Worm (Caenorhabditis elegans) whole organism, L3 larva: ENCODE measurements around the gene Y43C5B.3.
A peak's percentile ranks its signal among the peaks of the same experiment; 100 is the strongest.

Experiments used
- R02D3.7 ChIP-seq: fragments of 150-350 bp; optimal IDR thresholded peaks from 2 replicates; lab custom pipeline; 2014; ENCODE audit warnings: missing biosample characterization, missing genetic modification characterization
- ZK546.5 ChIP-seq: sonication (generic microtip); optimal IDR thresholded peaks from 2 replicates; lab custom pipeline; 2017; ENCODE audit warnings: missing biosample characterization, missing genetic modification characterization
- aly-2 ChIP-seq: fragments of 150-350 bp; optimal IDR thresholded peaks from 2 replicates; lab custom pipeline; 2014; ENCODE audit warnings: missing biosample characterization, missing genetic modification characterization
- ceh-16 ChIP-seq: sonication (generic microtip); optimal IDR thresholded peaks from 2 replicates; lab custom pipeline; 2017; ENCODE audit warnings: missing biosample characterization, missing genetic modification characterization
- ceh-28 ChIP-seq: fragments of 150-350 bp; optimal IDR thresholded peaks from 2 replicates; lab custom pipeline; 2014; ENCODE audit warnings: missing biosample characterization, missing genetic modification reagents, missing genetic modification characterization
- ceh-82 ChIP-seq: fragments of 150-350 bp; optimal IDR thresholded peaks from 2 replicates; lab custom pipeline; 2014; ENCODE audit warnings: missing biosample characterization, missing genetic modification characterization
- ceh-9 ChIP-seq: sonication (generic microtip); optimal IDR thresholded peaks from 2 replicates; lab custom pipeline; 2018; ENCODE audit warnings: missing biosample characterization, missing genetic modification characterization
- daf-12 ChIP-seq: fragments of 150-350 bp; optimal IDR thresholded peaks from 2 replicates; lab custom pipeline; 2014; ENCODE audit warnings: missing biosample characterization, missing genetic modification reagents, missing genetic modification characterization
- egl-27 ChIP-seq: sonication (generic microtip); optimal IDR thresholded peaks from 4 replicates; lab custom pipeline; 2017; ENCODE audit warnings: missing biosample characterization, missing genetic modification reagents, missing genetic modification characterization
- egl-5 ChIP-seq: fragments of 150-350 bp; optimal IDR thresholded peaks from 2 replicates; lab custom pipeline; 2017; ENCODE audit warnings: missing biosample characterization, missing genetic modification reagents, missing genetic modification characterization, inconsistent platforms
- elt-1 ChIP-seq: fragments of 150-350 bp; optimal IDR thresholded peaks from 2 replicates; lab custom pipeline; 2014; ENCODE audit warnings: missing biosample characterization, missing genetic modification characterization
- elt-2 ChIP-seq: sonication (generic microtip); optimal IDR thresholded peaks from 2 replicates; lab custom pipeline; 2016; ENCODE audit warnings: missing genetic modification reagents, mild to moderate bottlenecking, missing genetic modification characterization, missing compliant biosample characterization
- elt-3 ChIP-seq, 3 experiments: fragments of 150-350 bp in 1 of 3; sonication (generic microtip) in 2 of 3; optimal IDR thresholded peaks; 2 replicates in 2 of 3; 4 replicates in 1 of 3; lab custom pipeline; 2014 to 2017; ENCODE audit warnings: missing biosample characterization in 3 of 3, missing genetic modification characterization in 3 of 3
- fkh-10 ChIP-seq: sonication (generic microtip); optimal IDR thresholded peaks from 2 replicates; lab custom pipeline; 2017; ENCODE audit warnings: missing biosample characterization, missing genetic modification reagents, missing genetic modification characterization
- fkh-2 ChIP-seq: fragments of 150-350 bp; optimal IDR thresholded peaks from 2 replicates; lab custom pipeline; 2014; ENCODE audit warnings: missing biosample characterization, missing genetic modification reagents, missing genetic modification characterization
- fos-1 ChIP-seq: fragments of 150-350 bp; optimal IDR thresholded peaks from 2 replicates; lab custom pipeline; 2014; ENCODE audit warnings: missing biosample characterization, missing genetic modification characterization
- hmg-11 ChIP-seq: sonication (generic microtip); optimal IDR thresholded peaks from 2 replicates; lab custom pipeline; 2016; ENCODE audit warnings: missing genetic modification characterization, missing compliant biosample characterization
- jun-1 ChIP-seq: fragments of 150-350 bp; optimal IDR thresholded peaks from 2 replicates; lab custom pipeline; 2014; ENCODE audit warnings: missing biosample characterization, missing genetic modification reagents, missing genetic modification characterization
- lin-15B ChIP-seq: fragments of 150-350 bp; optimal IDR thresholded peaks from 2 replicates; lab custom pipeline; 2014; ENCODE audit warnings: missing biosample characterization, missing genetic modification characterization
- lin-39 ChIP-seq: fragments of 150-350 bp; optimal IDR thresholded peaks from 2 replicates; lab custom pipeline; 2018; ENCODE audit warnings: missing biosample characterization, missing genetic modification reagents, missing genetic modification characterization
- lsy-12 ChIP-seq: sonication (generic microtip); optimal IDR thresholded peaks from 2 replicates; lab custom pipeline; 2016; ENCODE audit warnings: mild to moderate bottlenecking, missing genetic modification characterization, missing compliant biosample characterization
- mdl-1 ChIP-seq: fragments of 150-350 bp; optimal IDR thresholded peaks from 2 replicates; lab custom pipeline; 2014; ENCODE audit warnings: missing biosample characterization, missing genetic modification characterization
- mml-1 ChIP-seq: fragments of 150-350 bp; sonication (generic microtip); optimal IDR thresholded peaks from 3 replicates; lab custom pipeline; 2014; ENCODE audit warnings: missing biosample characterization, missing genetic modification characterization
- nfya-1 ChIP-seq: sonication (generic microtip); optimal IDR thresholded peaks from 2 replicates; lab custom pipeline; 2017; ENCODE audit warnings: missing genetic modification characterization, mild to moderate bottlenecking, missing compliant biosample characterization, antibody characterized with exemption, moderate library complexity; ENCODE audit not compliant: insufficient read depth
- nhr-11 ChIP-seq: fragments of 150-350 bp; optimal IDR thresholded peaks from 2 replicates; lab custom pipeline; 2014; ENCODE audit warnings: missing biosample characterization, missing genetic modification characterization
- nhr-12 ChIP-seq: fragments of 150-350 bp; optimal IDR thresholded peaks from 2 replicates; lab custom pipeline; 2014; ENCODE audit warnings: missing biosample characterization, missing genetic modification characterization
- nhr-23 ChIP-seq: fragments of 150-350 bp; optimal IDR thresholded peaks from 2 replicates; lab custom pipeline; 2014; ENCODE audit warnings: missing biosample characterization, missing genetic modification reagents, missing genetic modification characterization
- nhr-237 ChIP-seq: fragments of 150-350 bp; optimal IDR thresholded peaks from 2 replicates; lab custom pipeline; 2014; ENCODE audit warnings: missing biosample characterization, missing genetic modification characterization
- nhr-25 ChIP-seq: sonication (generic microtip); optimal IDR thresholded peaks from 2 replicates; lab custom pipeline; 2017; ENCODE audit warnings: missing biosample characterization, missing genetic modification characterization
- nhr-28 ChIP-seq: fragments of 150-350 bp; optimal IDR thresholded peaks from 2 replicates; lab custom pipeline; 2014; ENCODE audit warnings: missing biosample characterization, missing genetic modification characterization
- nhr-43 ChIP-seq: sonication (generic microtip); optimal IDR thresholded peaks from 2 replicates; lab custom pipeline; 2016; ENCODE audit warnings: mild to moderate bottlenecking, missing genetic modification characterization, missing compliant biosample characterization; ENCODE audit not compliant: poor library complexity, severe bottlenecking
- nhr-67 ChIP-seq: fragments of 150-350 bp; optimal IDR thresholded peaks from 2 replicates; lab custom pipeline; 2014; ENCODE audit warnings: missing biosample characterization, missing genetic modification characterization
- nhr-76 ChIP-seq: fragments of 150-350 bp; sonication (generic microtip); optimal IDR thresholded peaks from 5 replicates; lab custom pipeline; 2014; ENCODE audit warnings: missing biosample characterization, missing genetic modification characterization
- nhr-77 ChIP-seq: fragments of 150-350 bp; optimal IDR thresholded peaks from 2 replicates; lab custom pipeline; 2014; ENCODE audit warnings: missing biosample characterization, missing genetic modification characterization
- pha-4 ChIP-seq: fragments of 150-350 bp; optimal IDR thresholded peaks from 2 replicates; lab custom pipeline; 2014; ENCODE audit warnings: missing biosample characterization, missing genetic modification reagents, missing genetic modification characterization
- pqm-1 ChIP-seq: fragments of 150-350 bp; optimal IDR thresholded peaks from 2 replicates; lab custom pipeline; 2017; ENCODE audit warnings: missing biosample characterization, missing genetic modification characterization, inconsistent platforms
- sea-2 ChIP-seq: fragments of 150-350 bp; sonication (generic microtip); optimal IDR thresholded peaks from 4 replicates; lab custom pipeline; 2014; ENCODE audit warnings: missing biosample characterization, missing genetic modification reagents, missing genetic modification characterization
- skn-1 ChIP-seq: fragments of 150-350 bp; optimal IDR thresholded peaks from 2 replicates; lab custom pipeline; 2014; ENCODE audit warnings: missing biosample characterization, missing genetic modification characterization
- snpc-4 ChIP-seq: fragments of 150-350 bp; optimal IDR thresholded peaks from 2 replicates; lab custom pipeline; 2014; ENCODE audit warnings: missing biosample characterization, missing genetic modification characterization
- tbx-2 ChIP-seq: sonication (generic microtip); optimal IDR thresholded peaks from 2 replicates; lab custom pipeline; 2016; ENCODE audit warnings: mild to moderate bottlenecking, missing genetic modification characterization, missing compliant biosample characterization
- unc-39 ChIP-seq: sonication (generic microtip); optimal IDR thresholded peaks from 4 replicates; lab custom pipeline; 2017; ENCODE audit warnings: missing biosample characterization, missing genetic modification characterization
- unc-62 ChIP-seq: fragments of 150-350 bp; sonication (generic microtip); optimal IDR thresholded peaks from 4 replicates; lab custom pipeline; 2014; ENCODE audit warnings: missing biosample characterization, missing genetic modification reagents, missing genetic modification characterization
- zag-1 ChIP-seq: fragments of 150-350 bp; optimal IDR thresholded peaks from 2 replicates; lab custom pipeline; 2014; ENCODE audit warnings: missing biosample characterization, missing genetic modification characterization
- ztf-11 ChIP-seq: fragments of 150-350 bp; optimal IDR thresholded peaks from 2 replicates; lab custom pipeline; 2014; ENCODE audit warnings: missing biosample characterization, missing genetic modification characterization
- ztf-4 ChIP-seq: fragments of 150-350 bp; optimal IDR thresholded peaks from 2 replicates; lab custom pipeline; 2014; ENCODE audit warnings: missing biosample characterization, missing genetic modification characterization

Y43C5B.3 gene

ce11 chrIV:10357072-10357471 lies 6.7 kb downstream of the Y43C5B.3 start, which contains the start of gene R11A8.1:
Gene R11A8.1 (minus strand): TSS chrIV:10357172.
- TF ChIP-seq ztf-11 (tag; lab: Kevin White, UChicago) (no peak), elt-2 (no peak), nfya-1 (no peak), fos-1 (tag; lab: Kevin White, UChicago) (no peak), daf-12 (tag; lab: Kevin White, UChicago) (no peak), unc-62 (GFP tag; lab: Kevin White, UChicago) (no peak), sea-2 (GFP tag; lab: Kevin White, UChicago) (no peak)

- no peak for TF ChIP-seq ceh-82 (tag; lab: Kevin White, UChicago)
- TF ChIP-seq nhr-43, result no peak
- no peak for TF ChIP-seq ceh-9 (tag; lab: Kevin White, UChicago)
- no peak for TF ChIP-seq elt-3 (tag; optimal IDR thresholded peaks at IDR 0.05; lab: Kevin White, UChicago)
- TF ChIP-seq ceh-28, result no peak
- TF ChIP-seq sea-2 (GFP tag; lab: Kevin White, UChicago), result no peak
- no peak for TF ChIP-seq fkh-10 (GFP tag; lab: Kevin White, UChicago)
- no peak for TF ChIP-seq nhr-237
- no peak for TF ChIP-seq fos-1 (tag; lab: Kevin White, UChicago)
- TF ChIP-seq nhr-28 (tag; lab: Kevin White, UChicago), result no peak
- TF ChIP-seq R02D3.7 (tag; lab: Kevin White, UChicago), result no peak
- TF ChIP-seq snpc-4, result no peak
- TF ChIP-seq aly-2, result no peak
- no peak for TF ChIP-seq hmg-11 (tag; lab: Kevin White, UChicago)
- TF ChIP-seq ZK546.5, result no peak
- no peak for TF ChIP-seq pqm-1 (tag; lab: Kevin White, UChicago)
- TF ChIP-seq, all 47 proteins: peak for 0
Measured at ce11 chrIV:10357842-10358241, 7.5 kb downstream of the Y43C5B.3 start, which contains the start of gene gkow-1. Gene gkow-1 (plus strand): TSS chrIV:10358142.

DNA sequence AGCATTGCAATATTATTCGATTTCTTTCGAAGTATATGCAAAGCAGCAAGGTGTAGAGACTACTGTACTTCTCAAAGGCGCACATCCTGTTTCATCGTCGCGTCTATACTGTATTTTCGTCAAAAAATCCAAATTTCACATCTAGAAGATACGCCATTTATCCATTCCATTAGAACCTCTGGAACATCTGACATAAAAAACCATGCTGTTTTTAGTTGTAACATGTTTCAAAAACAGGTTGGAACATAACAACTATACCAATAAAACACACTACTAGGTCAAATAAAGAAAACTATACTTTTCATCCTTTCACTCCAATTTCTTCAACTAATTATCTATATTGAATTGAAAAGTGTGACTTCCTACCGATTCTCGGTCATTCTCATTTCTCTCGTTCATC lies 9.9 kb downstream of the Y43C5B.3 start, which contains the start of gene ugt-59:
Gene ugt-59, plus strand, starts transcription at position 301 of the 400 bp plus-strand sequence.
- TF ChIP-seq skn-1 (no peak), aly-2 (no peak), lin-15B (tag; lab: Kevin White, UChicago) (no peak), egl-27 (tag; lab: Kevin White, UChicago) (no peak), lin-39 (tag; lab: Kevin White, UChicago) (no peak), fkh-2 (tag; lab: Kevin White, UChicago) (no peak), ceh-28 (no peak)

- TF ChIP-seq snpc-4, result peak; percentile 33
- peak; percentile 31 for TF ChIP-seq ceh-28
- no peak for TF ChIP-seq nhr-77 (tag; lab: Kevin White, UChicago)
- TF ChIP-seq aly-2, result no peak
- TF ChIP-seq nhr-12, result no peak
- TF ChIP-seq lsy-12 (tag; lab: Kevin White, UChicago), result peak; percentile 54
- no peak for TF ChIP-seq ceh-82 (tag; lab: Kevin White, UChicago)
- TF ChIP-seq mdl-1 (tag; lab: Kevin White, UChicago), result no peak
- TF ChIP-seq lin-15B (tag; lab: Kevin White, UChicago), result peak; percentile 58
- TF ChIP-seq unc-39, result no peak
- no peak for TF ChIP-seq nhr-76
- no peak for TF ChIP-seq mml-1
- TF ChIP-seq tbx-2 (tag; lab: Kevin White, UChicago), result no peak
- TF ChIP-seq skn-1, result no peak
- TF ChIP-seq nfya-1, result peak; percentile 26
- no peak for TF ChIP-seq nhr-28 (tag; lab: Kevin White, UChicago)
- no peak for TF ChIP-seq pqm-1 (tag; lab: Kevin White, UChicago)
- no peak for TF ChIP-seq elt-3 (tag; optimal IDR thresholded peaks at IDR 0.05; lab: Kevin White, UChicago)
- no peak for TF ChIP-seq ztf-11 (tag; lab: Kevin White, UChicago)
- no peak for TF ChIP-seq fkh-10 (GFP tag; lab: Kevin White, UChicago)
- TF ChIP-seq nhr-11, result no peak
- TF ChIP-seq pha-4 (tag; lab: Kevin White, UChicago), result peak; percentile 47
- no peak for TF ChIP-seq nhr-237
- TF ChIP-seq egl-5 (tag; lab: Kevin White, UChicago), result no peak
- TF ChIP-seq ZK546.5, result no peak
- no peak for TF ChIP-seq ceh-9 (tag; lab: Kevin White, UChicago)
- TF ChIP-seq egl-27 (tag; lab: Kevin White, UChicago), result no peak
- TF ChIP-seq nhr-23, result peak; percentile 55
- no peak for TF ChIP-seq ztf-4 (tag; lab: Kevin White, UChicago)
- no peak for TF ChIP-seq elt-1 (tag; lab: Kevin White, UChicago)
- no peak for TF ChIP-seq R02D3.7 (tag; lab: Kevin White, UChicago)
- peak; percentile 2 for TF ChIP-seq jun-1 (tag; lab: Kevin White, UChicago)
- TF ChIP-seq nhr-67 (tag; lab: Kevin White, UChicago), result no peak
- no peak for TF ChIP-seq sea-2 (GFP tag; lab: Kevin White, UChicago)
- TF ChIP-seq fos-1 (tag; lab: Kevin White, UChicago), result no peak
- TF ChIP-seq nhr-25, result peak; percentile 9
- no peak for TF ChIP-seq zag-1
- no peak for TF ChIP-seq unc-62 (GFP tag; lab: Kevin White, UChicago)
- no peak for TF ChIP-seq hmg-11 (tag; lab: Kevin White, UChicago)
- peak; percentile 27 for TF ChIP-seq lin-39 (tag; lab: Kevin White, UChicago)
- TF ChIP-seq ceh-16 (tag; lab: Kevin White, UChicago), result no peak
Measured at ce11 chrIV:10366018-10366417, 15.6 kb downstream of the Y43C5B.3 start, which contains the start of gene sir-2.1. Gene sir-2.1 (minus strand): TSS chrIV:10366229.
